Fruit fly (Drosophila melanogaster) whole organism, embryonic: ENCODE results near the gene cl.

Source experiments
- Abd-B ChIP-seq: fragments of 200-800 bp; sonication (Bioruptor generic); optimal IDR thresholded peaks from 2 replicates; lab custom pipeline; 2018; ENCODE audit warnings: missing biosample characterization, mild to moderate bottlenecking, missing genetic modification characterization, moderate library complexity
- CG1024 ChIP-seq: fragments of 200-800 bp; sonication (Bioruptor generic); IDR thresholded peaks from 2 replicates; pipeline ENCODE4 v1.3.6; 2022; ENCODE audit warnings: missing biosample characterization, missing genetic modification characterization
- CG10321 ChIP-seq: fragments of 200-800 bp; sonication (Bioruptor generic); IDR thresholded peaks from 2 replicates; pipeline ENCODE4 v1.3.6; 2022; ENCODE audit warnings: missing biosample characterization, missing genetic modification characterization
- CG10543 ChIP-seq: fragments of 200-800 bp; sonication (Bioruptor generic); optimal IDR thresholded peaks from 3 replicates; lab custom pipeline; 2017; ENCODE audit warnings: missing biosample characterization, mild to moderate bottlenecking, missing genetic modification characterization, moderate library complexity
- CG11085 ChIP-seq: fragments of 200-800 bp; sonication (Bioruptor generic); IDR thresholded peaks from 2 replicates; pipeline ENCODE4 v1.3.6; 2022; ENCODE audit warnings: missing biosample characterization, missing genetic modification characterization
- CG11504 ChIP-seq: fragments of 200-800 bp; sonication (Bioruptor generic); optimal IDR thresholded peaks from 3 replicates; lab custom pipeline; 2019; ENCODE audit warnings: missing biosample characterization, mild to moderate bottlenecking, missing genetic modification characterization, moderate library complexity
- CG14441 ChIP-seq: fragments of 200-800 bp; sonication (Bioruptor generic); IDR thresholded peaks from 2 replicates; pipeline ENCODE4 v1.3.6; 2022; ENCODE audit warnings: missing biosample characterization, missing genetic modification characterization
- CG1529 ChIP-seq: fragments of 200-800 bp; sonication (Bioruptor generic); optimal IDR thresholded peaks from 3 replicates; lab custom pipeline; 2018; ENCODE audit warnings: missing biosample characterization, missing genetic modification characterization
- CG18476 ChIP-seq: fragments of 200-800 bp; sonication (Bioruptor generic); optimal IDR thresholded peaks from 2 replicates; lab custom pipeline; 2016; ENCODE audit warnings: missing biosample characterization, mild to moderate bottlenecking, missing genetic modification characterization
- CG18599 ChIP-seq: fragments of 200-800 bp; sonication (Bioruptor generic); optimal IDR thresholded peaks from 3 replicates; lab custom pipeline; 2017; ENCODE audit warnings: missing biosample characterization, missing genetic modification characterization, mild to moderate bottlenecking, moderate library complexity, missing genetic modification reagents
- CG31441 ChIP-seq: fragments of 200-800 bp; sonication (Bioruptor generic); IDR thresholded peaks from 2 replicates; pipeline ENCODE4 v1.3.6; 2022; ENCODE audit warnings: missing biosample characterization, missing genetic modification characterization
- CG32532 ChIP-seq: fragments of 200-800 bp; sonication (Bioruptor generic); IDR thresholded peaks from 2 replicates; pipeline ENCODE4 v1.3.6; 2022; ENCODE audit warnings: missing biosample characterization, missing genetic modification characterization
- CG33213 ChIP-seq: fragments of 200-800 bp; sonication (Bioruptor generic); optimal IDR thresholded peaks from 3 replicates; lab custom pipeline; 2016; ENCODE audit warnings: missing biosample characterization, missing genetic modification characterization
- CG6254 ChIP-seq: fragments of 200-800 bp; sonication (Bioruptor generic); optimal IDR thresholded peaks from 3 replicates; lab custom pipeline; 2017; ENCODE audit warnings: mild to moderate bottlenecking, missing biosample characterization, missing genetic modification reagents, missing genetic modification characterization
- CG8089 ChIP-seq: fragments of 200-800 bp; sonication (Bioruptor generic); optimal IDR thresholded peaks from 3 replicates; lab custom pipeline; 2016; ENCODE audit warnings: missing biosample characterization, missing genetic modification characterization
- CG8388 ChIP-seq: fragments of 200-800 bp; sonication (Bioruptor generic); optimal IDR thresholded peaks from 2 replicates; lab custom pipeline; 2019; ENCODE audit warnings: missing biosample characterization, mild to moderate bottlenecking, missing genetic modification characterization, moderate library complexity
- CG8765 ChIP-seq: fragments of 200-800 bp; sonication (Bioruptor generic); IDR thresholded peaks from 2 replicates; pipeline ENCODE4 v1.3.6; 2022; ENCODE audit warnings: missing biosample characterization, missing genetic modification characterization
- Elba2 ChIP-seq: fragments of 200-800 bp; sonication (Bioruptor generic); optimal IDR thresholded peaks from 3 replicates; lab custom pipeline; 2016; ENCODE audit warnings: missing biosample characterization, missing genetic modification characterization
- Fer3 ChIP-seq: fragments of 200-800 bp; sonication (Bioruptor generic); optimal IDR thresholded peaks from 2 replicates; lab custom pipeline; 2018; ENCODE audit warnings: missing biosample characterization, mild to moderate bottlenecking, missing genetic modification characterization, moderate library complexity
- GATAe ChIP-seq: fragments of 200-800 bp; sonication (Bioruptor generic); conservative IDR thresholded peaks from 2 replicates; pipeline ENCODE4 v1.3.6; 2022; ENCODE audit warnings: missing biosample characterization, missing genetic modification characterization
- HHEX ChIP-seq: fragments of 200-800 bp; sonication (Bioruptor generic); optimal IDR thresholded peaks from 3 replicates; lab custom pipeline; 2017; ENCODE audit warnings: missing biosample characterization, mild to moderate bottlenecking, missing genetic modification characterization, missing genetic modification reagents
- HmgD ChIP-seq: fragments of 200-800 bp; sonication (Bioruptor generic); optimal IDR thresholded peaks from 3 replicates; lab custom pipeline; 2016; ENCODE audit warnings: missing biosample characterization, missing genetic modification characterization
- Lhr ChIP-seq: fragments of 200-800 bp; sonication (Bioruptor generic); optimal IDR thresholded peaks from 3 replicates; lab custom pipeline; 2017; ENCODE audit warnings: mild to moderate bottlenecking, missing biosample characterization, missing genetic modification reagents, missing genetic modification characterization
- Lim3 ChIP-seq: fragments of 200-800 bp; sonication (Bioruptor generic); IDR thresholded peaks from 2 replicates; pipeline ENCODE4 v1.3.6; 2022; ENCODE audit warnings: missing biosample characterization, missing genetic modification characterization
- MTF-1 ChIP-seq: fragments of 200-800 bp; sonication (Bioruptor generic); optimal IDR thresholded peaks from 2 replicates; lab custom pipeline; 2018; ENCODE audit warnings: missing biosample characterization, mild to moderate bottlenecking, missing genetic modification characterization, borderline replicate concordance
- NC2α ChIP-seq: fragments of 200-800 bp; sonication (Bioruptor generic); optimal IDR thresholded peaks from 2 replicates; lab custom pipeline; 2016; ENCODE audit warnings: missing biosample characterization, missing genetic modification characterization
- NfI ChIP-seq: fragments of 200-800 bp; sonication (Bioruptor generic); optimal IDR thresholded peaks from 3 replicates; lab custom pipeline; 2018; ENCODE audit warnings: missing biosample characterization, mild to moderate bottlenecking, missing genetic modification characterization, moderate library complexity
- Oaz ChIP-seq: fragments of 200-800 bp; sonication (Bioruptor generic); IDR thresholded peaks from 2 replicates; pipeline ENCODE4 v1.3.6; 2022; ENCODE audit warnings: missing biosample characterization, missing genetic modification characterization
- Xrp1 ChIP-seq: fragments of 200-800 bp; sonication (Bioruptor generic); IDR thresholded peaks from 2 replicates; pipeline ENCODE4 v1.3.6; 2022; ENCODE audit warnings: missing biosample characterization, missing genetic modification characterization
- amos ChIP-seq: fragments of 200-800 bp; sonication (Bioruptor generic); IDR thresholded peaks from 2 replicates; pipeline ENCODE4 v1.3.6; 2022; ENCODE audit warnings: missing biosample characterization, missing genetic modification characterization; ENCODE audit not compliant: partially characterized antibody
- cad ChIP-seq: fragments of >200 bp; optimal IDR thresholded peaks from 2 replicates; lab custom pipeline; 2017; ENCODE audit warnings: missing biosample characterization, missing genetic modification characterization
- chinmo ChIP-seq: fragments of 200-800 bp; sonication (Bioruptor generic); IDR thresholded peaks from 4 replicates; pipeline ENCODE4 v1.3.6; 2022; ENCODE audit warnings: missing biosample characterization, missing genetic modification characterization; ENCODE audit not compliant: partially characterized antibody
- fd96Cb ChIP-seq: fragments of 200-800 bp; sonication (Bioruptor generic); optimal IDR thresholded peaks from 2 replicates; lab custom pipeline; 2018; ENCODE audit warnings: missing biosample characterization, mild to moderate bottlenecking, missing genetic modification characterization, moderate library complexity
- hb ChIP-seq: fragments of 200-800 bp; sonication (Bioruptor generic); IDR thresholded peaks from 3 replicates; pipeline ENCODE4 v1.3.6; 2022; ENCODE audit warnings: missing biosample characterization, missing genetic modification characterization; ENCODE audit not compliant: partially characterized antibody
- insv ChIP-seq, 2 experiments: fragments of 200-800 bp; sonication (Bioruptor generic); optimal IDR thresholded peaks; 3 replicates each; lab custom pipeline; 2016 to 2018; ENCODE audit warnings: missing biosample characterization in 2 of 2, missing genetic modification characterization in 2 of 2
- kni ChIP-seq: fragments of 200-800 bp; sonication (Bioruptor generic); optimal IDR thresholded peaks from 3 replicates; lab custom pipeline; 2017; ENCODE audit warnings: mild to moderate bottlenecking, missing biosample characterization, missing genetic modification reagents, missing genetic modification characterization
- lab ChIP-seq: fragments of 200-800 bp; sonication (Bioruptor generic); optimal IDR thresholded peaks from 3 replicates; lab custom pipeline; 2017; ENCODE audit warnings: missing biosample characterization, missing genetic modification characterization, mild to moderate bottlenecking, moderate library complexity, missing genetic modification reagents
- mirr ChIP-seq: fragments of 200-800 bp; sonication (Bioruptor generic); optimal IDR thresholded peaks from 3 replicates; lab custom pipeline; 2018; ENCODE audit warnings: missing biosample characterization, mild to moderate bottlenecking, missing genetic modification characterization
- odd ChIP-seq: fragments of 200-800 bp; sonication (Bioruptor generic); optimal IDR thresholded peaks from 2 replicates; lab custom pipeline; 2017; ENCODE audit warnings: missing biosample characterization, mild to moderate bottlenecking, missing genetic modification characterization
- onecut ChIP-seq: fragments of 200-800 bp; sonication (Bioruptor generic); IDR thresholded peaks from 2 replicates; pipeline ENCODE4 v1.3.6; 2022; ENCODE audit warnings: missing biosample characterization, missing genetic modification characterization
- rib ChIP-seq: fragments of 200-800 bp; sonication (Bioruptor generic); IDR thresholded peaks from 2 replicates; pipeline ENCODE4 v1.3.6; 2022; ENCODE audit warnings: missing biosample characterization, missing genetic modification characterization
- row ChIP-seq: fragments of 200-800 bp; sonication (Bioruptor generic); IDR thresholded peaks from 3 replicates; pipeline ENCODE4 v1.3.6; 2022; ENCODE audit warnings: missing biosample characterization, missing genetic modification characterization
- sisA ChIP-seq: fragments of 200-800 bp; sonication (Bioruptor generic); IDR thresholded peaks from 2 replicates; pipeline ENCODE4 v1.3.6; 2022; ENCODE audit warnings: missing biosample characterization, missing genetic modification characterization
- so ChIP-seq: fragments of 200-800 bp; sonication (Bioruptor generic); IDR thresholded peaks from 3 replicates; pipeline ENCODE4 v1.3.6; 2022; ENCODE audit warnings: missing biosample characterization, missing genetic modification characterization
- sqz ChIP-seq: fragments of 200-800 bp; sonication (Bioruptor generic); optimal IDR thresholded peaks from 3 replicates; lab custom pipeline; 2018; ENCODE audit warnings: missing biosample characterization, mild to moderate bottlenecking, missing genetic modification characterization
- stwl ChIP-seq: fragments of 200-800 bp; sonication (Bioruptor generic); optimal IDR thresholded peaks from 3 replicates; lab custom pipeline; 2018; ENCODE audit warnings: missing biosample characterization, mild to moderate bottlenecking, missing genetic modification characterization, moderate library complexity
- tin ChIP-seq: fragments of 200-800 bp; sonication (Bioruptor generic); optimal IDR thresholded peaks from 3 replicates; lab custom pipeline; 2016; ENCODE audit warnings: missing biosample characterization, missing genetic modification characterization
- trem ChIP-seq: fragments of 200-800 bp; optimal IDR thresholded peaks from 3 replicates; lab custom pipeline; 2019; ENCODE audit warnings: missing biosample characterization, mild to moderate bottlenecking, missing genetic modification characterization, moderate library complexity
- wek ChIP-seq: fragments of 200-800 bp; sonication (Bioruptor generic); optimal IDR thresholded peaks from 3 replicates; lab custom pipeline; 2018; ENCODE audit warnings: missing biosample characterization, mild to moderate bottlenecking, missing genetic modification characterization, moderate library complexity

cl gene

dm6 chr2L:5542944-5543515 lies 23.1 kb downstream of the cl start (continued):
- 0 out of 2 replicates have a peak, but pooled peaks have one; percentile 6 for TF ChIP-seq CG1024
- peak; percentile 70; the same call in 2 of the 4 replicates for TF ChIP-seq chinmo (GFP tag; lab: Robert Waterston, UW)
- TF ChIP-seq NfI (GFP tag; lab: Kevin White, UChicago), result peak; percentile 45
- peak in 1 of 2 experiments; percentile 27 for TF ChIP-seq insv (GFP tag; optimal IDR thresholded peaks at IDR 0.05; lab: Kevin White, UChicago)
- TF ChIP-seq Elba2 (GFP tag; lab: Kevin White, UChicago), result no peak
- TF ChIP-seq CG33213, result no peak
- TF ChIP-seq CG8089, result peak; percentile 21
- TF ChIP-seq kni (GFP tag; lab: Kevin White, UChicago), result no peak
- no peak for TF ChIP-seq hb (GFP tag; lab: Robert Waterston, UW)
- TF ChIP-seq CG11085, result no peak
- TF ChIP-seq CG18476, result no peak
- peak; percentile 37 for TF ChIP-seq Fer3 (tag; lab: Kevin White, UChicago)
- TF ChIP-seq wek, result no peak
- peak; percentile 38; the same call in 1 of the 2 replicates for TF ChIP-seq amos (GFP tag; lab: Robert Waterston, UW)
- peak; percentile 43 for TF ChIP-seq HHEX
- no peak for TF ChIP-seq Oaz
- TF ChIP-seq stwl (tag; lab: Kevin White, UChicago), result no peak
- TF ChIP-seq CG11504 (tag; lab: Kevin White, UChicago), result no peak
- TF ChIP-seq GATAe, result no peak
- TF ChIP-seq rib (GFP tag; lab: Robert Waterston, UW), result no peak; the same call in 1 of the 2 replicates
- TF ChIP-seq CG10321 (GFP tag; lab: Robert Waterston, UW), result no peak
- peak; percentile 38 for TF ChIP-seq tin
- TF ChIP-seq lab (GFP tag; lab: Kevin White, UChicago), result no peak
- TF ChIP-seq sisA (GFP tag; lab: Robert Waterston, UW), result peak; percentile 54; the same call in 1 of the 2 replicates
- TF ChIP-seq CG32532 (GFP tag; lab: Robert Waterston, UW), result peak; percentile 70
- TF ChIP-seq cad (GFP tag; lab: Kevin White, UChicago), result no peak
- no peak for TF ChIP-seq CG6254 (GFP tag; lab: Kevin White, UChicago)
- peak; percentile 65 for TF ChIP-seq CG14441 (GFP tag; lab: Robert Waterston, UW)
- TF ChIP-seq mirr (GFP tag; lab: Kevin White, UChicago), result peak; percentile 20
- TF ChIP-seq NC2α, result no peak
- peak; percentile 38 for TF ChIP-seq onecut (GFP tag; lab: Robert Waterston, UW)
- TF ChIP-seq row (GFP tag; lab: Robert Waterston, UW), result peak; percentile 82
- TF ChIP-seq odd, result peak; percentile 53
- TF ChIP-seq Lim3, result no peak
- no peak for TF ChIP-seq sqz (GFP tag; lab: Kevin White, UChicago)
- TF ChIP-seq CG18599 (GFP tag; lab: Kevin White, UChicago), result peak; percentile 74
- TF ChIP-seq MTF-1 (GFP tag; lab: Kevin White, UChicago), result no peak
- TF ChIP-seq HmgD (GFP tag; lab: Kevin White, UChicago), result no peak
- no peak for TF ChIP-seq fd96Cb (tag; lab: Kevin White, UChicago)
- TF ChIP-seq CG1529, result no peak
- TF ChIP-seq trem, result peak; percentile 26
- peak; percentile 31 for TF ChIP-seq CG8388 (GFP tag; lab: Kevin White, UChicago)
- TF ChIP-seq so (GFP tag; lab: Robert Waterston, UW), result peak; percentile 70; the same call in 1 of the 3 replicates
- TF ChIP-seq CG31441 (GFP tag; lab: Robert Waterston, UW), result no peak; the same call in 1 of the 2 replicates
- peak; percentile 45 for TF ChIP-seq CG10543 (GFP tag; lab: Kevin White, UChicago)
- TF ChIP-seq Xrp1 (GFP tag; lab: Robert Waterston, UW), result peak; percentile 61; the same call in 1 of the 2 replicates
- no peak for TF ChIP-seq Abd-B (GFP tag; lab: Kevin White, UChicago)
- TF ChIP-seq CG8765 (GFP tag; lab: Robert Waterston, UW), result no peak
- TF ChIP-seq Lhr, result no peak
